Fruit fly (Drosophila melanogaster) whole organism, wandering third instar larva: ENCODE data around the gene EMC2A.

ENCODE experiments used
- Abd-B ChIP-seq: fragments of >200 bp; optimal IDR thresholded peaks from 2 replicates; lab custom pipeline; 2017; ENCODE audit warnings: missing biosample characterization, missing genetic modification characterization
- CG32264 ChIP-seq: fragments of 200-800 bp; sonication (Bioruptor generic); optimal IDR thresholded peaks from 2 replicates; lab custom pipeline; 2016; ENCODE audit warnings: missing biosample characterization, missing genetic modification characterization
- CG9705 ChIP-seq: fragments of 200-800 bp; sonication (Bioruptor generic); optimal IDR thresholded peaks from 2 replicates; lab custom pipeline; 2018; ENCODE audit warnings: missing biosample characterization, mild to moderate bottlenecking, missing genetic modification characterization
- CrebA ChIP-seq: fragments of 200-800 bp; sonication (Bioruptor generic); optimal IDR thresholded peaks from 2 replicates; lab custom pipeline; 2016; ENCODE audit warnings: missing biosample characterization, mild to moderate bottlenecking, missing genetic modification characterization, borderline replicate concordance
- Dfd ChIP-seq: fragments of >200 bp; optimal IDR thresholded peaks from 2 replicates; lab custom pipeline; 2017; ENCODE audit warnings: missing biosample characterization, missing genetic modification characterization
- Dif ChIP-seq: fragments of 200-275, 200-300 bp; sonication (Bioruptor generic); optimal IDR thresholded peaks from 2 replicates; lab custom pipeline; 2018; ENCODE audit warnings: missing biosample characterization, missing genetic modification characterization; ENCODE audit not compliant: partially characterized antibody
- GATAd ChIP-seq: sonication (Bioruptor generic); optimal IDR thresholded peaks from 2 replicates; lab custom pipeline; 2016; ENCODE audit warnings: missing biosample characterization, missing genetic modification characterization
- HLH106 ChIP-seq: fragments of 200-800 bp; optimal IDR thresholded peaks from 3 replicates; lab custom pipeline; 2019; ENCODE audit warnings: missing biosample characterization, mild to moderate bottlenecking, missing genetic modification characterization, moderate library complexity
- Hnf4 ChIP-seq: fragments of 200-800 bp; sonication (Bioruptor generic); optimal IDR thresholded peaks from 2 replicates; lab custom pipeline; 2016; ENCODE audit warnings: missing biosample characterization, mild to moderate bottlenecking, missing genetic modification characterization
- Hr78 ChIP-seq: fragments of >200 bp; optimal IDR thresholded peaks from 2 replicates; lab custom pipeline; 2017; ENCODE audit warnings: missing biosample characterization, missing genetic modification characterization
- Hr83 ChIP-seq: fragments of 200-300 bp; sonication (Bioruptor generic); optimal IDR thresholded peaks from 2 replicates; lab custom pipeline; 2016; ENCODE audit warnings: missing biosample characterization, mild to moderate bottlenecking, missing genetic modification characterization, moderate library complexity; ENCODE audit not compliant: poor library complexity, severe bottlenecking
- Myc ChIP-seq: fragments of >200 bp; optimal IDR thresholded peaks from 2 replicates; lab custom pipeline; 2017
- N ChIP-seq: fragments of >200 bp; optimal IDR thresholded peaks from 2 replicates; lab custom pipeline; 2018; ENCODE audit warnings: missing biosample characterization, missing external identifiers, missing genetic modification characterization
- OdsH ChIP-seq: fragments of 200-800 bp; sonication (Bioruptor generic); optimal IDR thresholded peaks from 2 replicates; lab custom pipeline; 2016; ENCODE audit warnings: missing biosample characterization, mild to moderate bottlenecking, missing genetic modification characterization
- Sp1 ChIP-seq: fragments of 200-800 bp; sonication (Bioruptor generic); optimal IDR thresholded peaks from 3 replicates; lab custom pipeline; 2019; ENCODE audit warnings: missing biosample characterization, mild to moderate bottlenecking, missing genetic modification characterization, moderate library complexity
- Vsx2 ChIP-seq: fragments of 200-300, 225-300 bp; sonication (Bioruptor generic); optimal IDR thresholded peaks from 2 replicates; lab custom pipeline; 2018; ENCODE audit warnings: missing biosample characterization, missing genetic modification characterization; ENCODE audit not compliant: partially characterized antibody
- br ChIP-seq: fragments of 200-800 bp; sonication (Bioruptor generic); optimal IDR thresholded peaks from 2 replicates; lab custom pipeline; 2016; ENCODE audit warnings: missing biosample characterization, missing genetic modification characterization
- dl ChIP-seq, 2 experiments: fragments of 175-275, 200-275 bp in 1 of 2; fragments of 200-275 bp in 1 of 2; sonication (Bioruptor generic); optimal IDR thresholded peaks; lab custom pipeline; 2018; ENCODE audit warnings: mild to moderate bottlenecking in 2 of 2, missing biosample characterization in 2 of 2, missing genetic modification characterization in 2 of 2, moderate library complexity in 2 of 2; ENCODE audit not compliant: partially characterized antibody in 2 of 2, insufficient read depth in 1 of 2
- ey ChIP-seq: fragments of 200-800 bp; sonication (Bioruptor generic); optimal IDR thresholded peaks from 2 replicates; lab custom pipeline; 2016; ENCODE audit warnings: missing biosample characterization, missing genetic modification characterization
- fru ChIP-seq: fragments of 200-800 bp; sonication (Bioruptor generic); optimal IDR thresholded peaks from 3 replicates; lab custom pipeline; 2016; ENCODE audit warnings: missing biosample characterization, mild to moderate bottlenecking, missing genetic modification characterization
- h ChIP-seq: fragments of 200-800 bp; sonication (Bioruptor generic); optimal IDR thresholded peaks from 3 replicates; lab custom pipeline; 2016; ENCODE audit warnings: missing biosample characterization, mild to moderate bottlenecking, missing genetic modification characterization
- jim ChIP-seq: fragments of 175-275, 200-325 bp; sonication (Bioruptor generic); optimal IDR thresholded peaks from 2 replicates; lab custom pipeline; 2016; ENCODE audit warnings: missing biosample characterization, mild to moderate bottlenecking, missing genetic modification characterization
- psq ChIP-seq: fragments of 200-800 bp; sonication (Bioruptor generic); optimal IDR thresholded peaks from 3 replicates; lab custom pipeline; 2017; ENCODE audit warnings: missing biosample characterization, mild to moderate bottlenecking, missing genetic modification characterization, moderate library complexity
- rgr ChIP-seq: fragments of 200-800 bp; sonication (Bioruptor generic); optimal IDR thresholded peaks from 3 replicates; lab custom pipeline; 2016; ENCODE audit warnings: missing biosample characterization, mild to moderate bottlenecking, missing genetic modification characterization
- sv ChIP-seq: fragments of 200-800 bp; sonication (Bioruptor generic); optimal IDR thresholded peaks from 3 replicates; lab custom pipeline; 2016; ENCODE audit warnings: missing biosample characterization, missing genetic modification characterization
- tai ChIP-seq: sonication (Bioruptor generic); optimal IDR thresholded peaks from 2 replicates; lab custom pipeline; 2016; ENCODE audit warnings: missing biosample characterization, missing genetic modification characterization
- usp ChIP-seq: fragments of >200 bp; optimal IDR thresholded peaks from 2 replicates; lab custom pipeline; 2017; ENCODE audit warnings: missing biosample characterization, missing genetic modification characterization
- woc ChIP-seq: sonication (Bioruptor generic); optimal IDR thresholded peaks from 2 replicates; lab custom pipeline; 2016; ENCODE audit warnings: missing biosample characterization, mild to moderate bottlenecking, missing genetic modification characterization

The EMC2A gene

DNA sequence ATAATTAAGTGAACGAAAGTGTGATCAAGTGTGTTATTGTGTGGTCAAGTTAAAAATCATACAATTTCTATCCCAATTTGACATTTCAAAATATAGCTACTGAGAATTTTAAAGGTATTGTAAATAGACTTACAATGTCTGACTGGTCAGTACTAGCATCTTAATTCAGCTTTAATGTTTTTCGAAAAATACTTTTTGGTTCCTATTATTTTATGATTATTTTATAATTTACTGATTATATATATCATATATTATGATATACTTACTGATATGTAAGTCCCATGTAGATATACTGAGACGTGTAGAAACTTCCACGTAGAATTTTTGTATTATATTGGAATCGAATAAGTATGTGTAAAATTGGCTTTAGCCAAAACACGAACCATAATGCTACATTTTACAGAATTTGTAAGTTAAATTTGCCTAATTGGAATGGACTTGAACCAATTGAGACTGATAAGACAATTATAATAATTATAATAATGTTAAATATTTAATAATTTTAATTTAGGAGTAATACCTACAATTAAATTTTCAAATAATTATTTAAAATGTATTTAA is 18.0 kb downstream of the EMC2A start, which contains the start of gene Actn3:
Gene Actn3 (minus strand): TSS at position 51 of the 561 bp plus-strand sequence.
- TF ChIP-seq Myc (lab: Kevin White, UChicago) (peak; percentile 21), Hnf4 (GFP tag; lab: Kevin White, UChicago) (no peak), Dfd (GFP tag; lab: Kevin White, UChicago) (no peak)
- TF ChIP-seq, all 38 proteins: peak for 1

DNA sequence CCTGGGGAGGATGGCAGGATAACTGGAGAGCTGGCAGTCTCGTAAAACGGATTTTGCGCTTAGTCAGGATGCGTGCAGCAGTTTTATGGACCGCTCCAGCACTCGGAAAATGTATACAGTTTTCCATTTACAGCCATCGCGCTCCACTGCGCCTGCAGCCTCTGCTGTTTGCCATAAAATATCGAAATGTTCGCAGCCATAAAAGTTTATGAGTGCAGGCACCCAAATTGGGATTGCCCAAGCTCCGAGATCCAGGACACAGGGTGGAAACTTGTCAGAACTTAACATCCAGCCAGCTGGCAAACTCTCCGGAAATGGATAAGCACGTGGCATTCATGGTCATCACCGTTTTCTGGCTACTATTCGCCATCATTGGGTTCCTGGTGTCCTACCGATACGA is 21.0 kb downstream of the EMC2A start, which contains the start of gene VhaM9.7-d:
Gene VhaM9.7-d (plus strand): TSS at position 301 of the 400 bp plus-strand sequence.
- TF ChIP-seq Vsx2 (GFP tag; lab: Kevin White, UChicago) (no peak), GATAd (GFP tag; lab: Kevin White, UChicago) (no peak), ey (GFP tag; lab: Kevin White, UChicago) (no peak), Dif (GFP tag; lab: Kevin White, UChicago) (no peak), CG32264 (GFP tag; lab: Kevin White, UChicago) (no peak), Myc (lab: Kevin White, UChicago) (no peak), jim (GFP tag; lab: Kevin White, UChicago) (no peak), CrebA (no peak), HLH106 (tag; lab: Kevin White, UChicago) (no peak), N (GFP tag; lab: Kevin White, UChicago) (no peak)

DNA sequence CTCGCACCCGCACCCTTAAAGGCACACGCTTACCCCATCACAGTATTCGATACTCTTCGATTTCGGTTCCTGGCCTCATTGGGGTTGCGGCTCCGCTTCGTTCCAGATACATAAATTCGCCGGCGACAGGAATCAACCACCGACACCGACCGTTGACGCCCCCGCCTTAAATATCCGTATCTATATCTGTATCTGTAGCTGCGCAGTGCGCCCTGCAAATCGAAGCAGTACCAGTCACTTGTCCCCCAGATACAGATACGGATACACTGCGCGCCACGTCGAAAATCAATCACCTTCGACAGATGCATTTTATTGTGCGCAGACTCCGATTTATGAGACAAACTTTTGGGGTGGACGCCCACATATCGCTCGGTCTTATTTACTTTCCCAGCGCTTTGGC is 23.3 kb downstream of the EMC2A start:
- no peak for TF ChIP-seq psq
- TF ChIP-seq dl (GFP tag; optimal IDR thresholded peaks at IDR 0.05; lab: Kevin White, UChicago; ENCODE audit: insufficient read depth in 1 of 2, partially characterized antibody in 2 of 2): no peak
- TF ChIP-seq Hr78 (GFP tag; lab: Kevin White, UChicago): no peak
- no peak for TF ChIP-seq fru (GFP tag; lab: Kevin White, UChicago)
- no peak for TF ChIP-seq Dif (GFP tag; lab: Kevin White, UChicago)
- no peak for TF ChIP-seq h (GFP tag; lab: Kevin White, UChicago)
- no peak for TF ChIP-seq Sp1
- TF ChIP-seq Myc (lab: Kevin White, UChicago): no peak

DNA sequence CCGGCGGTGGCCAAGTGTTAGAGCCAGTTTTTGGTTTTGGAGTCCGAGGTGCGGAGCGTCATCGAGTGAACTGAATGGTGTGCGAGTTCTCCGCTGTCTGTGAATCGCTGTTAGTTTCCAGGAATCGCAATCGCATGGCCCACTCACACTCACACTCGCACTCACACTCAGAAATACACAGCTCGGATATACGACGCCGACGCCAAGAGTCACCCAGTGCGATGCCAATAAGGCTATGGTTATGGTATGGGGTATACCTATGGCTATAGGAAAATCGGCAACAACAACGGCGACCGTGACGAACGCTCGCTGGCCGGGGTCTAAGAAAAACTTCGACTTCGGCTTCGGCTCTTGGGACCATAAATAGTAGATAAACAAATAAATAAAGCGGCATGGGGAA is 23.7 kb downstream of the EMC2A start, which contains the start of gene Abd-B:
Gene Abd-B (minus strand): TSS at position 101 of the 400 bp plus-strand sequence.
- TF ChIP-seq psq (no peak), CG32264 (GFP tag; lab: Kevin White, UChicago) (no peak), rgr (GFP tag; lab: Kevin White, UChicago) (no peak), woc (GFP tag; lab: Kevin White, UChicago) (no peak), HLH106 (tag; lab: Kevin White, UChicago) (no peak), ey (GFP tag; lab: Kevin White, UChicago) (no peak), Myc (lab: Kevin White, UChicago) (no peak), br (GFP tag; lab: Kevin White, UChicago) (no peak), OdsH (no peak), GATAd (GFP tag; lab: Kevin White, UChicago) (no peak), Abd-B (no peak), Hr83 (GFP tag; lab: Kevin White, UChicago) (no peak), dl (GFP tag; optimal IDR thresholded peaks at IDR 0.05; lab: Kevin White, UChicago; ENCODE audit: insufficient read depth in 1 of 2, partially characterized antibody in 2 of 2) (no peak)

DNA sequence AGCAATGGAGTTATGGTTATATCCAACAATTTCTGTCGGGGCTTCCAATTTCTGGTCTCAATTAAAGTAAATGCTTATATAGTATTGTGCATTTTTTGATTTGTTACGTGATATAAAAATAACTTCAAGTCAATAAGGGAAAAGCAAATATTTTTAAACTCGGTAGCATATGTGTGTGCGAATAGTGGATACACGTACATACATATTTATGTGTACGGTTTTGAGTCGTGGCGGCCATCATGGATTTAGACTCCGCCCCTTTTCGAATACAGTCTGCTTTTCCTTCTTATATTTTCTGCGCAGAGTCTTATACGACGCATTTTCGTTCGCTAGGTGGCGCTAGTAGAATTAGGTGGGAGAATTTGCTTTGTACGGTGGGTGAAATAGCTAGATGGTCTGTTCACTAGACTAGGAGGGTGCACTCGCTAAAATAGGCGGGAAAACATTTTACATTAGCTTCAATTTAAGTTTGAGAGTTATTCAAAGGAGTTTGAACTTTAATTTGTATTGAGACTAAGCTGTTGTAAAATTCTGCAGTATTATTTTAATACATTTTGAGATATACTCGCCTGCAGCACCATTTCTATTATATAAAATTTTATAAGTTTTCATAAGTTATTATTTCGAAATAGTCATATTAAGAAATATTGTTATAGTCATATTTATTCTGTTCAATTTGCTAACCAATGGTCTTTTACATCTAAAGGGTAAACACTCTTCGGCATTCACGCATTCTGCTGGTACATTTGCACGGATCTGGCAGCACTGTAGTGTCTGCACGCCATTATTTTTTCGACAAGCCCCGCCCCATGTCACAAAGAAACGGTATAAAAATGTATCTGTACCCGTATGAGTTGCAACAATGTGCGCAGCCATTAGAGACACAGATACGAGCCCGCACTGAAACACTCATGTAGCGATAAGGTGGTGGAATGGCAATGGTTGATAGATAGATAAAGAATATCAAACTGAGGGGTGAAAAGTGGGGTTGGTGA is 26.2 kb downstream of the EMC2A start:
- TF ChIP-seq usp (GFP tag; lab: Kevin White, UChicago): no peak
- TF ChIP-seq Myc (lab: Kevin White, UChicago): peak; percentile 93
- peak; percentile 69 for TF ChIP-seq HLH106 (tag; lab: Kevin White, UChicago)
- TF ChIP-seq woc (GFP tag; lab: Kevin White, UChicago): peak; percentile 64
- TF ChIP-seq sv (GFP tag; lab: Kevin White, UChicago): peak; percentile 38
- peak; percentile 14 for TF ChIP-seq Hnf4 (GFP tag; lab: Kevin White, UChicago)
- TF ChIP-seq OdsH: peak; percentile 35
- TF ChIP-seq jim (GFP tag; lab: Kevin White, UChicago): no peak
- no peak for TF ChIP-seq tai (GFP tag; lab: Kevin White, UChicago)
- TF ChIP-seq Sp1: no peak
- TF ChIP-seq CG9705 (GFP tag; lab: Kevin White, UChicago): peak; percentile 44
- TF ChIP-seq Vsx2 (GFP tag; lab: Kevin White, UChicago): peak; percentile 52
